Fruit fly (Drosophila melanogaster): Measurements from ENCODE around the gene CG9500.
A peak's percentile ranks its signal among the peaks of the same experiment; 100 is the strongest.

Gene CG9500

DNA sequence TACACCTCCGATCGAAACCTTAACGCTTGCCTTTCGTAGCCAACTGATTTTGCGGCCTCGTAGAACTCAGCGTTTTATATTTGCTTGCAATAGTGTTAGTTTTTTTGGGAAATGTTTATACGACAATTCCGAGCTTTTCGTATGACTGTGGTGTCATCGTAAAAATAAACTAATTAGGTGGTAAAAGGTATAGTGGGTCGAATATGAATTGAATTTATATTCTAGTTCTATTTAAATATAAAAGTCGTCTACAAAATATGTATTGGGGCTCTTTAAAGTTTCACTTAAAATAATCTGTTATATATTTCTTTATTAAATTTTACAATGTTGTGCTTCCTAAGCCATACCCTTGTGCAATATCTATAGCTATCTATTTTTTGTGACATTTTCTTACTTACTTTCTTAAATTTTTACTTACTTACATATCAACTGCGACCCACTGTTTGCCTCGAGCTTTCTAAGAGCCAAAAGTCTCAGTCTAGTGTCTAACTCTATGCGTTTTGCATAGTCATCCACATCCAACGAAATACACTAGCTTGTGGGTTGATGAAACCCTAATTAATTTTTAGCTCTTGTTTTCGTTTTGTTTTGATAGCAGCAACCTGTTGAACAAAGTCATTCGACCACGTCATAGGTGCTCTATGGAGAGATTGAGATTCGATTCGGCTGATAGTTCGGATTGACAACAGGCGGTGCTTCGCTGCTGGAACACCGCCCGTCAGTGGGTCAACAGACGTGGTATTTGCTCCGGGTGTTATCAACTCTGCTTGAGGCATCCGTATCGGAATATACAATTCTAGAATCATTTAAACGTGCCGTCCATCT, 6.9 kb downstream of the CG9500 start, which contains the start of gene CG9498 (continued):
- peak; percentile 55; the same call in 2 of the 3 replicates for TF ChIP-seq croc (GFP tag; conservative IDR thresholded peaks at IDR 0.05)
- no peak for TF ChIP-seq Hr39 (optimal IDR thresholded peaks at IDR 0.05)
- TF ChIP-seq ato (GFP tag; IDR thresholded peaks at IDR 0.05; ENCODE audit: partially characterized antibody): no peak
- peak; percentile 90 for TF ChIP-seq CG2120 (GFP tag; optimal IDR thresholded peaks at IDR 0.05)
- no peak for TF ChIP-seq CG6791 (GFP tag; IDR thresholded peaks at IDR 0.05; ENCODE audit: partially characterized antibody)
- peak; percentile 33 for TF ChIP-seq Chrac-16 (GFP tag; optimal IDR thresholded peaks at IDR 0.05)
- no peak for TF ChIP-seq CG2199 (GFP tag; IDR thresholded peaks at IDR 0.05)
- peak; percentile 18 to 51 for TF ChIP-seq dpn (GFP tag; optimal IDR thresholded peaks at IDR 0.05)
- TF ChIP-seq CG11696 (GFP tag; IDR thresholded peaks at IDR 0.05): peak; percentile 64
- TF ChIP-seq sd (tag; optimal IDR thresholded peaks at IDR 0.05): peak; percentile 35
- no peak for TF ChIP-seq Bgb (GFP tag; IDR thresholded peaks at IDR 0.05; ENCODE audit: partially characterized antibody)
- peak; percentile 27 for TF ChIP-seq CG7786 (GFP tag; optimal IDR thresholded peaks at IDR 0.05)
- TF ChIP-seq gcm (GFP tag; optimal IDR thresholded peaks at IDR 0.05): peak; percentile 78
- peak; percentile 69 for TF ChIP-seq salm (tag; optimal IDR thresholded peaks at IDR 0.05)
- TF ChIP-seq CG11695 (GFP tag; IDR thresholded peaks at IDR 0.05): peak; percentile 96
- TF ChIP-seq CG11085 (GFP tag; IDR thresholded peaks at IDR 0.05): peak; percentile 85
- TF ChIP-seq NC2β (GFP tag; optimal IDR thresholded peaks at IDR 0.05): no peak
- TF ChIP-seq CG7928 (GFP tag; optimal IDR thresholded peaks at IDR 0.05): peak; percentile 52
- TF ChIP-seq Vsx1 (GFP tag; optimal IDR thresholded peaks at IDR 0.05): peak; percentile 93
- peak; percentile 83 for TF ChIP-seq CG14441 (GFP tag; IDR thresholded peaks at IDR 0.05)
- TF ChIP-seq CG11504 (tag; optimal IDR thresholded peaks at IDR 0.05): peak; percentile 84
- no peak for TF ChIP-seq CG17912 (GFP tag; optimal IDR thresholded peaks at IDR 0.05)
- no peak for TF ChIP-seq CG34224 (GFP tag; IDR thresholded peaks at IDR 0.05; ENCODE audit: partially characterized antibody)
- TF ChIP-seq CG4854 (GFP tag; optimal IDR thresholded peaks at IDR 0.05): no peak
- peak; percentile 60 for TF ChIP-seq Ada2b (GFP tag; IDR thresholded peaks at IDR 0.05)
- TF ChIP-seq CG6854 (GFP tag; optimal IDR thresholded peaks at IDR 0.05): peak; percentile 91
- peak; percentile 23 for TF ChIP-seq CG12219 (GFP tag; optimal IDR thresholded peaks at IDR 0.05)
- TF ChIP-seq onecut (GFP tag; IDR thresholded peaks at IDR 0.05): 0 out of 2 replicates have a peak, but pooled peaks have one; percentile 13
- no peak for TF ChIP-seq Nf-YA (GFP tag; IDR thresholded peaks at IDR 0.05)
- peak in 1 of 2 experiments; percentile 44 for TF ChIP-seq Pdp1 (GFP tag; optimal IDR thresholded peaks at IDR 0.05)
- peak; percentile 96 for TF ChIP-seq CG3281 (GFP tag; optimal IDR thresholded peaks at IDR 0.05)
- TF ChIP-seq Ets97D (GFP tag; optimal IDR thresholded peaks at IDR 0.05): no peak
- peak; percentile 89 for TF ChIP-seq sens (GFP tag)
- TF ChIP-seq ham (GFP tag; IDR thresholded peaks at IDR 0.05): 0 out of 2 replicates have a peak, but pooled peaks have one; percentile 64
- TF ChIP-seq Xbp1 (GFP tag; optimal IDR thresholded peaks at IDR 0.05): no peak
- peak; percentile 53 for TF ChIP-seq zfh2 (GFP tag; optimal IDR thresholded peaks at IDR 0.05)
- no peak for TF ChIP-seq Dref (GFP tag; IDR thresholded peaks at IDR 0.05)
- no peak for TF ChIP-seq CG3163 (GFP tag; optimal IDR thresholded peaks at IDR 0.05)
- peak; percentile 17 for TF ChIP-seq CG8359 (GFP tag; optimal IDR thresholded peaks at IDR 0.05; ENCODE audit: borderline replicate concordance)
- peak; percentile 82 for TF ChIP-seq CG31224 (GFP tag; IDR thresholded peaks at IDR 0.05)
- no peak for TF ChIP-seq hth (optimal IDR thresholded peaks at IDR 0.05)
- no peak for TF ChIP-seq jumu (GFP tag; optimal IDR thresholded peaks at IDR 0.05)
- peak; percentile 72 for TF ChIP-seq CG10274 (GFP tag; optimal IDR thresholded peaks at IDR 0.05)
- peak; percentile 79; the same call in 1 of the 3 replicates for TF ChIP-seq Dbx (GFP tag; IDR thresholded peaks at IDR 0.05)
- no peak for TF ChIP-seq bigmax (GFP tag; optimal IDR thresholded peaks at IDR 0.05)
- peak; percentile 73 for TF ChIP-seq NfI (GFP tag; optimal IDR thresholded peaks at IDR 0.05)
- no peak for TF ChIP-seq Mrtf (GFP tag; IDR thresholded peaks at IDR 0.05)
- peak in 1 of 3 experiments; percentile 9 for TF ChIP-seq lola (GFP tag; optimal IDR thresholded peaks at IDR 0.05)
- no peak for TF ChIP-seq aop (GFP tag; IDR thresholded peaks at IDR 0.05)

Data from whole organism, embryonic.